Worm (Caenorhabditis elegans): Measurements from ENCODE around the gene C49F5.8.
"Not testable (repeated sequence)": the region's sequence is repeated elsewhere in the genome, so short reads cannot be mapped to it uniquely, and the experiment has no call there.

C49F5.8 gene

ce11 chrX:11953229-11953628 is 6.7 kb upstream of the C49F5.8 start, which contains the start of gene T08D10.4:
Gene T08D10.4, minus strand, starts transcription at chrX:11953329.
- TF ChIP-seq unc-62 (GFP tag; optimal IDR thresholded peaks at IDR 0.05 in 1 of 2) (peak in 1 of 2 experiments; percentile 8), unc-62 (tag; optimal IDR thresholded peaks at IDR 0.05) (no peak), ctbp-1 (GFP tag; IDR thresholded peaks at IDR 0.05) (no peak)

- TF ChIP-seq ceh-82 (tag; optimal IDR thresholded peaks at IDR 0.05), result no peak
- TF ChIP-seq daf-8 (GFP tag; IDR thresholded peaks at IDR 0.05), result no peak
- no peak for TF ChIP-seq hlh-30 (tag; optimal IDR thresholded peaks at IDR 0.05; ENCODE audit: insufficient read depth)
- no peak for TF ChIP-seq dmd-8 (GFP tag; IDR thresholded peaks at IDR 0.05)
- no peak for TF ChIP-seq tra-1 (GFP tag; IDR thresholded peaks at IDR 0.05)
- no peak for TF ChIP-seq mes-2 (tag; optimal IDR thresholded peaks at IDR 0.05; ENCODE audit: poor library complexity, severe bottlenecking)
- no peak for TF ChIP-seq F49E8.2 (tag; optimal IDR thresholded peaks at IDR 0.05; ENCODE audit: borderline replicate concordance)
- TF ChIP-seq ctbp-1 (GFP tag; IDR thresholded peaks at IDR 0.05), result no peak
- no peak for TF ChIP-seq ces-1 (GFP tag; optimal IDR thresholded peaks at IDR 0.05)
- TF ChIP-seq Y48G9A.11 (GFP tag; IDR thresholded peaks at IDR 0.05), result no peak
- no peak for TF ChIP-seq ceh-20 (GFP tag; IDR thresholded peaks at IDR 0.05)
- TF ChIP-seq dpl-1 (GFP tag; optimal IDR thresholded peaks at IDR 0.05), result no peak
- TF ChIP-seq hlh-11 (tag; optimal IDR thresholded peaks at IDR 0.05), result no peak
- TF ChIP-seq aly-2 (tag; optimal IDR thresholded peaks at IDR 0.05), result no peak
- no peak for TF ChIP-seq set-16 (GFP tag; IDR thresholded peaks at IDR 0.05)
- TF ChIP-seq nhr-237 (tag; optimal IDR thresholded peaks at IDR 0.05), result no peak
- no peak for TF ChIP-seq dve-1 (tag; optimal IDR thresholded peaks at IDR 0.05; ENCODE audit: insufficient read depth)
- TF ChIP-seq skn-1 (tag; optimal IDR thresholded peaks at IDR 0.05), result no peak
- TF ChIP-seq mxl-3 (GFP tag; optimal IDR thresholded peaks at IDR 0.05), result no peak
- TF ChIP-seq hif-1 (tag; optimal IDR thresholded peaks at IDR 0.05), result no peak
These were observed 4.8 kb upstream of the C49F5.8 start, which contains the start of gene T08D10.3 for ce11 chrX:11955125-11955524. Gene T08D10.3, plus strand, starts transcription at chrX:11955425.

- no peak for TF ChIP-seq unc-62 (GFP tag; optimal IDR thresholded peaks at IDR 0.05 in 1 of 2)
- TF ChIP-seq unc-62 (tag; optimal IDR thresholded peaks at IDR 0.05), result no peak
These were observed 2.7 kb upstream of the C49F5.8 start, which contains the start of gene T08D10.5 for ce11 chrX:11957246-11957645. Gene T08D10.5, plus strand, starts transcription at chrX:11957546.

ce11 chrX:11961103-11961502 is 1.2 kb downstream of the C49F5.8 start, which contains the start of gene C49F5.13:
Gene C49F5.13, plus strand, starts transcription at chrX:11961403.
- not testable (repeated sequence) for TF ChIP-seq skn-1 (tag; optimal IDR thresholded peaks at IDR 0.05); R02D3.7 (tag; optimal IDR thresholded peaks at IDR 0.05); gei-8 (GFP tag; optimal IDR thresholded peaks at IDR 0.05)

DNA sequence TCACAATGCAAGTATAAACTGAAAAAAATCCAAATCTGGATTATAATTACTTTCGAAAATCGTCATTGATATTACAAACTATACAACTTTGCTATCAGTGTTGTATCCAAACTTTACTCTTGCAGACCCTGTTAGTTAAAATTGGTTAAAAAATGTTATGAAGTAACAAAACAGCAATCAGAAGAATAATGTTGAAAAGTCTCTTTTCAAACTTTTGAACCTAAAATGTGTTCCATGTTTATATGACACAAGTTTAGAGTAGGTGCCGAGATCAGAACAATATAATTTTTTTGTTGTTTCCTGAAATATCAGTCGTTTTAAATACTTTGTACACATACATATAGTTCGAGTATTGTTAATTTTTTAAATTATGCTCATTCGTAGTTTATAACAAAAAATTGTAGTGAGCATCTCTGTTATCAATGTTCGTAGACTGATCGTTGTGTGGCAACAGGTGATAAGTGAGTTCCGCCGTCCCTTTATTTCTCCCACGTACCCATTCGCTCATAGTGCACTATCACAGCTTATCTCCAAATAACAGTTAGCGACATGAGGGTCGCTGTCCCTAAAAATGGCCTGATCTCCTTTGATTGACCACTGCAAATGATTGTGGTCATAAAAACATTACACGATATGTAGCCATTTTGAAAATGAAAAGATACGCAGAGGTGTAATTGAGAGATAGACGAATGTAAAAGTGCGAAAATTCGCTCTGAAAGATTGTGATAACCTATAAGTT is 2.3 kb downstream of the C49F5.8 start:
- no peak for TF ChIP-seq mep-1 (tag; optimal IDR thresholded peaks at IDR 0.05)
- no peak for TF ChIP-seq vab-7 (GFP tag; IDR thresholded peaks at IDR 0.05)
- no peak for TF ChIP-seq ctbp-1 (GFP tag; IDR thresholded peaks at IDR 0.05)
- peak; percentile 77 for TF ChIP-seq dve-1 (tag; optimal IDR thresholded peaks at IDR 0.05; ENCODE audit: insufficient read depth)
- 0 out of 2 replicates have a peak, but pooled peaks have one; percentile 6 for TF ChIP-seq saeg-2 (GFP tag; IDR thresholded peaks at IDR 0.05)
- no peak for TF ChIP-seq lsy-2 (tag; optimal IDR thresholded peaks at IDR 0.05)
- no peak for TF ChIP-seq dmd-9 (GFP tag; IDR thresholded peaks at IDR 0.05)
- no peak for TF ChIP-seq ztf-7 (tag; optimal IDR thresholded peaks at IDR 0.05)
- TF ChIP-seq madf-5 (GFP tag; IDR thresholded peaks at IDR 0.05), result no peak
- no peak for TF ChIP-seq nhr-25 (tag; optimal IDR thresholded peaks at IDR 0.05; ENCODE audit: borderline replicate concordance, insufficient read depth)
- TF ChIP-seq daf-19 (GFP tag; conservative IDR thresholded peaks at IDR 0.05), result no peak
- TF ChIP-seq lim-7 (GFP tag; IDR thresholded peaks at IDR 0.05), result no peak
- no peak for TF ChIP-seq skn-1 (tag; optimal IDR thresholded peaks at IDR 0.05)
- TF ChIP-seq tra-1 (GFP tag; IDR thresholded peaks at IDR 0.05), result peak; percentile 71; the same call in 1 of the 2 replicates
- no peak for TF ChIP-seq hmg-1.1 (GFP tag; IDR thresholded peaks at IDR 0.05)
- no peak for TF ChIP-seq fos-1 (tag; optimal IDR thresholded peaks at IDR 0.05)
- no peak for TF ChIP-seq ceh-44 (GFP tag; IDR thresholded peaks at IDR 0.05)
- TF ChIP-seq hlh-11 (tag; optimal IDR thresholded peaks at IDR 0.05), result peak; percentile 86
- no peak for TF ChIP-seq jun-1 (tag; optimal IDR thresholded peaks at IDR 0.05)
- TF ChIP-seq aly-2 (tag; optimal IDR thresholded peaks at IDR 0.05), result no peak
- TF ChIP-seq F37D6.2 (tag; optimal IDR thresholded peaks at IDR 0.05), result no peak
- TF ChIP-seq mdt-29 (GFP tag; IDR thresholded peaks at IDR 0.05), result no peak
- no peak for TF ChIP-seq ceh-28 (tag; optimal IDR thresholded peaks at IDR 0.05)

Measured in whole organism, L4 larva.